Fruit fly (Drosophila melanogaster): Measurements from ENCODE around the gene Acer.

Acer gene

DNA sequence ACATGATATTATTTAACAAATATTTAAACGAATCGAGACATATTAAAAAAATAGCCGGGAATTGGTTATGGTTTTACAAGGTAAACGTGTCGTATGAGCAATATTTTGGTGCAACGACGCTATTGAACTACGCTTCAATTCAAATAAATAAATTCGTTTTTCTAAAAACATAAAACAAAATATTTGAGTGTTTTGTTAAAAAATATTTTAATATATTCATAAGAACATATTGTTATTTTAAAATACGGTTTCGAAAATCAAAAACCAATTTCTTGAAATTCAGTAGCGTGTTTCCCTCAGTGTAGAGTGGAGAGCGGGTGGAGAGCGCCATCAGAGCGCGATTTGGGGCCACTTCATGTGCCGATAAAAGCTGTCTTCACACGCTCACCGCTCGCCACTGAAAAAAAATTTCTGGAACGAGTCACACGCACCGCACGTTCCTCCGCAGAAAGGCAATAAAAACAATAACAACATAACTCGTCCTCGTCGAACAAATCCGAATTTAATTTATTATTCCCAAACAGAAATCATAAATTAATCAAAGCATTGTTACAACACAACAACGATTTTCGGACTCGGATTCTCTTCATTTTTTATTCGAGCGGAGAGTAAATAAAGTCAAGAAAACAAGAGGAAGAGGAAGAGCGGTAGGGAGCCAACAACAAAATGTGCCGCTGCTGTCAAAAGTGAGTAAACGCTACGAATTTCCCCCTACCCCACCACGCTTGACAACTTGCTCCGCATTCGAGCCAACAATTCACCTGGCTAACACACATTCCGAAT lies 13.9 kb downstream of the Acer start (continued):
- TF ChIP-seq exex (tag; optimal IDR thresholded peaks at IDR 0.05) (peak; percentile 51), salm (tag; optimal IDR thresholded peaks at IDR 0.05) (peak; percentile 87), CG7357 (GFP tag; IDR thresholded peaks at IDR 0.05) (peak; percentile 78), bowl (GFP tag; IDR thresholded peaks at IDR 0.05) (no peak), CG3407 (GFP tag; optimal IDR thresholded peaks at IDR 0.05) (peak; percentile 88), hth (optimal IDR thresholded peaks at IDR 0.05) (no peak), CG16813 (GFP tag; IDR thresholded peaks at IDR 0.05; ENCODE audit: partially characterized antibody) (no peak), CG15479 (GFP tag; optimal IDR thresholded peaks at IDR 0.05) (no peak), CG11504 (tag; optimal IDR thresholded peaks at IDR 0.05) (peak; percentile 96), CG6765 (GFP tag; optimal IDR thresholded peaks at IDR 0.05) (peak; percentile 94), Abd-B (GFP tag; optimal IDR thresholded peaks at IDR 0.05) (peak; percentile 89), her (GFP tag; optimal IDR thresholded peaks at IDR 0.05) (peak; percentile 30), Rfx (GFP tag; IDR thresholded peaks at IDR 0.05) (peak; percentile 64), YL-1 (GFP tag; optimal IDR thresholded peaks at IDR 0.05) (peak; percentile 42), CG10959 (GFP tag; IDR thresholded peaks at IDR 0.05) (peak; percentile 47; the same call in 1 of the 2 replicates), twi (tag; optimal IDR thresholded peaks at IDR 0.05) (peak; percentile 81), Camta (GFP tag; optimal IDR thresholded peaks at IDR 0.05) (peak; percentile 63), CG34376 (GFP tag; optimal IDR thresholded peaks at IDR 0.05) (peak; percentile 74), CG13296 (GFP tag; optimal IDR thresholded peaks at IDR 0.05) (peak; percentile 92), pan (optimal IDR thresholded peaks at IDR 0.05) (no peak), pan (GFP tag; optimal IDR thresholded peaks at IDR 0.05 in 1 of 2, IDR thresholded peaks at IDR 0.05 in 1 of 2) (peak in 1 of 2 experiments; percentile 52), CG12659 (GFP tag; optimal IDR thresholded peaks at IDR 0.05) (peak; percentile 94), CG13624 (GFP tag; optimal IDR thresholded peaks at IDR 0.05) (peak; percentile 28), CG7963 (GFP tag; IDR thresholded peaks at IDR 0.05; ENCODE audit: partially characterized antibody) (no peak), CG8281 (tag; optimal IDR thresholded peaks at IDR 0.05) (peak; percentile 85), NFAT (GFP tag; IDR thresholded peaks at IDR 0.05) (peak; percentile 64), Hr3 (GFP tag; optimal IDR thresholded peaks at IDR 0.05) (peak; percentile 89), unpg (GFP tag; optimal IDR thresholded peaks at IDR 0.05) (peak; percentile 63), btn (GFP tag; optimal IDR thresholded peaks at IDR 0.05) (no peak), Sry-δ (GFP tag; optimal IDR thresholded peaks at IDR 0.05) (no peak), CG1233 (GFP tag; optimal IDR thresholded peaks at IDR 0.05) (peak; percentile 92), CG4854 (GFP tag; optimal IDR thresholded peaks at IDR 0.05) (peak; percentile 46), yki (optimal IDR thresholded peaks at IDR 0.05) (peak; percentile 13), CG33213 (GFP tag; optimal IDR thresholded peaks at IDR 0.05) (no peak), ase (GFP tag; IDR thresholded peaks at IDR 0.05) (peak; percentile 68), CG18764 (GFP tag; optimal IDR thresholded peaks at IDR 0.05) (peak; percentile 75), CG2889 (GFP tag; IDR thresholded peaks at IDR 0.05) (no peak; the same call in 2 of the 3 replicates), Doc3 (GFP tag; IDR thresholded peaks at IDR 0.05; ENCODE audit: partially characterized antibody) (no peak), ATbp (GFP tag; optimal IDR thresholded peaks at IDR 0.05) (peak; percentile 83), E2f2 (GFP tag; IDR thresholded peaks at IDR 0.05) (peak; percentile 59), CG10274 (GFP tag; optimal IDR thresholded peaks at IDR 0.05) (peak; percentile 84), CrebB (tag; optimal IDR thresholded peaks at IDR 0.05) (peak; percentile 31), Ssrp (tag; optimal IDR thresholded peaks at IDR 0.05) (peak; percentile 95), seq (GFP tag; IDR thresholded peaks at IDR 0.05) (peak; percentile 63), CG9609 (GFP tag; optimal IDR thresholded peaks at IDR 0.05) (peak; percentile 5), fru (optimal IDR thresholded peaks at IDR 0.05) (no peak), wdn (GFP tag; IDR thresholded peaks at IDR 0.05) (no peak; the same call in none of the 2 replicates), CG9932 (GFP tag; IDR thresholded peaks at IDR 0.05) (peak; percentile 77), ems (GFP tag; optimal IDR thresholded peaks at IDR 0.05) (peak; percentile 33), en (GFP tag; optimal IDR thresholded peaks at IDR 0.05) (peak; percentile 32), CG11398 (GFP tag; optimal IDR thresholded peaks at IDR 0.05) (peak; percentile 22)
